Worm (Caenorhabditis elegans): Measurements from ENCODE around the gene R02D5.24.

DNA sequence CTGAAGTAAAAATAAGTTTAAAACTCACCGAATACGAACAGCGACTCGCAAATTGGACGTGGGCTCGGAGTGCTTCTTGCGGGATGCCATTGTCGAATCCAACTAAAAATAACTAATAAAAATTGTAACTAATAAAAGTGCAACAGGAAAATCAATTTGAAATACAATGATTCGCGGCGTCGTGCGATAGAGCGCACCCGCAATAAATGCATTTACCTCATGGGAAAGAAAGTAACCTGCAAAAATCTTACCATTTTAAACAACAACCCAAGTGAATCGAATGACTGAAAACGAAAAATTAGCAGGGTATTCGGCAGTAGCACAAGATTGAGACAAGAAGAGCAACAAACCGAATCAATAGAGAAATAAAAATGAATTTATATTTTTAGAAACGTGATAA, 44.5 kb upstream of the R02D5.24 start, which contains the start of gene bmk-1:
- TF ChIP-seq snpc-4 (GFP tag; optimal IDR thresholded peaks at IDR 0.05) (no peak), snpc-4 (tag; optimal IDR thresholded peaks at IDR 0.05) (no peak), ceh-27 (GFP tag; optimal IDR thresholded peaks at IDR 0.05) (no peak), F55B11.4 (tag; optimal IDR thresholded peaks at IDR 0.05; ENCODE audit: borderline replicate concordance, insufficient read depth) (no peak), lin-54 (GFP tag; optimal IDR thresholded peaks at IDR 0.05) (no peak), sptf-2 (GFP tag; optimal IDR thresholded peaks at IDR 0.05) (no peak), pbrm-1 (GFP tag; IDR thresholded peaks at IDR 0.05) (no peak), zim-3 (tag; optimal IDR thresholded peaks at IDR 0.05) (no peak)
